Fruit fly (Drosophila melanogaster): Measurements from ENCODE around the gene elm.

elm gene

DNA sequence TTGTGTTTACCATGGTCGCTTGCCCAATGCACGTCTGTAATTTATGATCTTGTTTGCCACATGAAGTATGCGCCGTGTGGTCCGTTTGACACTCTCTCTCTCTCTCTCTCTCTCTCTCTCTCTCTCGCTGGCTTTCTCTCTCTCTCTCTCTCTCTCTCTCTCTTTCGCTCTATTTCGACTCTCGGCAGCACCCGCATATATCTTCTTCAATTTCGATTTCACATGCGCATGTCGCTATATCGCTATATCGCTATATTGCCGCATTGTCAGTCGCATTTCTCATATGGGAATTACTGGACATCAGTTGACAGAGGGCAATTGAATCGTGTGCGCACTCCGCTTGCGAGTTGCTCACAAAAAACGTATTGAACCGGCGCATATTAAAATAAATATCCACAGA lies 46.4 kb upstream of the elm start (continued):
- TF ChIP-seq fd3F (GFP tag; optimal IDR thresholded peaks at IDR 0.05), result no peak
- TF ChIP-seq CG12219 (GFP tag; optimal IDR thresholded peaks at IDR 0.05), result no peak
- TF ChIP-seq CG15479 (GFP tag; optimal IDR thresholded peaks at IDR 0.05), result no peak
- TF ChIP-seq Awh (GFP tag; IDR thresholded peaks at IDR 0.05), result no peak
- peak; percentile 11 for TF ChIP-seq tap (tag; optimal IDR thresholded peaks at IDR 0.05)
- TF ChIP-seq CG14441 (GFP tag; IDR thresholded peaks at IDR 0.05), result no peak
- TF ChIP-seq CG10654 (GFP tag; optimal IDR thresholded peaks at IDR 0.05), result no peak
- no peak for TF ChIP-seq Sry-δ (GFP tag; optimal IDR thresholded peaks at IDR 0.05)
- TF ChIP-seq CG1529 (GFP tag; optimal IDR thresholded peaks at IDR 0.05), result no peak
- TF ChIP-seq Lpt (GFP tag; optimal IDR thresholded peaks at IDR 0.05), result no peak
- TF ChIP-seq ems (GFP tag; optimal IDR thresholded peaks at IDR 0.05), result no peak
- no peak for TF ChIP-seq mam (GFP tag; optimal IDR thresholded peaks at IDR 0.05)
- TF ChIP-seq CG34224 (GFP tag; IDR thresholded peaks at IDR 0.05; ENCODE audit: partially characterized antibody), result 0 out of 3 replicates have a peak, but pooled peaks have one; percentile 29
- TF ChIP-seq Med (GFP tag), result peak; percentile 60
- TF ChIP-seq lov (optimal IDR thresholded peaks at IDR 0.05), result no peak
- TF ChIP-seq lov (GFP tag; IDR thresholded peaks at IDR 0.05), result no peak
- peak; percentile 36; the same call in 1 of the 2 replicates for TF ChIP-seq CG32532 (GFP tag; IDR thresholded peaks at IDR 0.05)
- TF ChIP-seq CG10959 (GFP tag; IDR thresholded peaks at IDR 0.05), result no peak
- no peak for TF ChIP-seq disco-r (GFP tag; optimal IDR thresholded peaks at IDR 0.05)
- peak; percentile 1 for TF ChIP-seq CG13624 (GFP tag; optimal IDR thresholded peaks at IDR 0.05)
- peak; percentile 13 for TF ChIP-seq CTCF (GFP tag; optimal IDR thresholded peaks at IDR 0.05)
- TF ChIP-seq CG13775 (GFP tag; optimal IDR thresholded peaks at IDR 0.05), result no peak
- TF ChIP-seq chinmo (GFP tag; IDR thresholded peaks at IDR 0.05; ENCODE audit: partially characterized antibody), result 0 out of 4 replicates have a peak, but pooled peaks have one; percentile 46
- no peak for TF ChIP-seq pum (GFP tag; optimal IDR thresholded peaks at IDR 0.05)
- no peak for TF ChIP-seq dysf (GFP tag; IDR thresholded peaks at IDR 0.05)
- TF ChIP-seq CG5953 (GFP tag; IDR thresholded peaks at IDR 0.05), result no peak
- TF ChIP-seq CG12942 (GFP tag; optimal IDR thresholded peaks at IDR 0.05), result no peak
- no peak for TF ChIP-seq hth (optimal IDR thresholded peaks at IDR 0.05)
- peak; percentile 11 for TF ChIP-seq Hr39 (optimal IDR thresholded peaks at IDR 0.05)
- TF ChIP-seq Drgx (GFP tag; IDR thresholded peaks at IDR 0.05), result 0 out of 2 replicates have a peak, but pooled peaks have one; percentile 15
- TF ChIP-seq unpg (GFP tag; optimal IDR thresholded peaks at IDR 0.05), result no peak
- no peak for TF ChIP-seq Meics (GFP tag; optimal IDR thresholded peaks at IDR 0.05)
- TF ChIP-seq Usf (GFP tag; optimal IDR thresholded peaks at IDR 0.05), result no peak
- TF ChIP-seq eyg (GFP tag; optimal IDR thresholded peaks at IDR 0.05), result no peak
- peak; percentile 93 for TF ChIP-seq gcm (GFP tag; optimal IDR thresholded peaks at IDR 0.05)
- TF ChIP-seq CG12769 (tag; optimal IDR thresholded peaks at IDR 0.05), result peak; percentile 14
- no peak for TF ChIP-seq stwl (tag; optimal IDR thresholded peaks at IDR 0.05)
- peak; percentile 61 for TF ChIP-seq sens (GFP tag)
- 0 out of 2 replicates have a peak, but pooled peaks have one; percentile 32 for TF ChIP-seq cas (GFP tag; IDR thresholded peaks at IDR 0.05)
- TF ChIP-seq ash1 (GFP tag; optimal IDR thresholded peaks at IDR 0.05), result no peak
- no peak for TF ChIP-seq grn (GFP tag; optimal IDR thresholded peaks at IDR 0.05)
- TF ChIP-seq so (GFP tag; IDR thresholded peaks at IDR 0.05), result peak; percentile 59; the same call in 1 of the 3 replicates
- no peak for TF ChIP-seq CHES-1-like (GFP tag; optimal IDR thresholded peaks at IDR 0.05)
- TF ChIP-seq CG8359 (GFP tag; optimal IDR thresholded peaks at IDR 0.05; ENCODE audit: borderline replicate concordance), result peak; percentile 28
- no peak for TF ChIP-seq CG7271 (tag; optimal IDR thresholded peaks at IDR 0.05)
- no peak for TF ChIP-seq NK7.1 (GFP tag; optimal IDR thresholded peaks at IDR 0.05)
- no peak for TF ChIP-seq CG7786 (GFP tag; optimal IDR thresholded peaks at IDR 0.05)
- no peak for TF ChIP-seq ac (GFP tag; optimal IDR thresholded peaks at IDR 0.05)
- peak; percentile 49; the same call in 1 of the 2 replicates for TF ChIP-seq vvl (GFP tag; IDR thresholded peaks at IDR 0.05)
- TF ChIP-seq Dll (GFP tag; IDR thresholded peaks at IDR 0.05; ENCODE audit: partially characterized antibody), result 0 out of 4 replicates have a peak, but pooled peaks have one; percentile 18
- peak; percentile 59; the same call in 1 of the 2 replicates for TF ChIP-seq CG7372 (GFP tag; IDR thresholded peaks at IDR 0.05)
- peak; percentile 48 for TF ChIP-seq nau (GFP tag; optimal IDR thresholded peaks at IDR 0.05)
- TF ChIP-seq yki (optimal IDR thresholded peaks at IDR 0.05), result peak; percentile 31

Data from whole organism, embryonic.